Worm (Caenorhabditis elegans) whole organism, late embryonic: ENCODE data around the gene clec-128.

ENCODE experiments used
- C08G9.2 ChIP-seq: sonication (generic microtip); optimal IDR thresholded peaks from 2 replicates; lab custom pipeline; 2016; ENCODE audit warnings: mild to moderate bottlenecking, missing genetic modification characterization, moderate library complexity, missing compliant biosample characterization
- F13H6.1 ChIP-seq: sonication (generic microtip); optimal IDR thresholded peaks from 2 replicates; lab custom pipeline; 2016; ENCODE audit warnings: missing genetic modification characterization, missing compliant biosample characterization
- K09A11.1 ChIP-seq: sonication (generic microtip); optimal IDR thresholded peaks from 2 replicates; lab custom pipeline; 2017; ENCODE audit warnings: antibody characterized with exemption, mild to moderate bottlenecking, missing genetic modification characterization, missing compliant biosample characterization; ENCODE audit not compliant: insufficient read depth
- T23F11.4 ChIP-seq: fragments of 200-800 bp; sonication (Bioruptor generic); optimal IDR thresholded peaks from 2 replicates; lab custom pipeline; 2018; ENCODE audit warnings: mild to moderate bottlenecking, missing genetic modification characterization, missing compliant biosample characterization
- ahr-1 ChIP-seq: sonication (generic microtip); optimal IDR thresholded peaks from 2 replicates; lab custom pipeline; 2016; ENCODE audit warnings: missing genetic modification characterization, missing compliant biosample characterization
- ceh-14 ChIP-seq: sonication (generic microtip); optimal IDR thresholded peaks from 2 replicates; lab custom pipeline; 2016; ENCODE audit warnings: missing genotype, missing genetic modification characterization, missing compliant biosample characterization
- ceh-19 ChIP-seq: fragments of 200-800 bp; sonication (Bioruptor generic); optimal IDR thresholded peaks from 2 replicates; lab custom pipeline; 2018; ENCODE audit warnings: mild to moderate bottlenecking, missing genetic modification characterization, missing compliant biosample characterization
- ceh-2 ChIP-seq: sonication (generic microtip); optimal IDR thresholded peaks from 2 replicates; lab custom pipeline; 2016; ENCODE audit warnings: missing genotype, missing genetic modification characterization, missing compliant biosample characterization
- ceh-30 ChIP-seq: fragments of 150-350 bp; optimal IDR thresholded peaks from 2 replicates; lab custom pipeline; 2014; ENCODE audit warnings: missing biosample characterization, missing genetic modification characterization
- ceh-31 ChIP-seq: sonication (generic microtip); optimal IDR thresholded peaks from 2 replicates; lab custom pipeline; 2016; ENCODE audit warnings: missing genetic modification characterization, missing compliant biosample characterization
- ceh-45 ChIP-seq: fragments of 200-800 bp; sonication (Bioruptor generic); IDR thresholded peaks from 2 replicates; pipeline ENCODE4 v1.3.6; 2022; ENCODE audit warnings: missing genetic modification reagents, missing genetic modification characterization, missing compliant biosample characterization
- ceh-6 ChIP-seq: fragments of 200-800 bp; sonication (Bioruptor generic); optimal IDR thresholded peaks from 2 replicates; lab custom pipeline; 2018; ENCODE audit warnings: mild to moderate bottlenecking, missing genetic modification characterization, missing compliant biosample characterization
- che-1 ChIP-seq: sonication (generic microtip); optimal IDR thresholded peaks from 2 replicates; lab custom pipeline; 2016; ENCODE audit warnings: mild to moderate bottlenecking, missing genetic modification characterization, missing compliant biosample characterization
- dmd-4 ChIP-seq: sonication (generic microtip); optimal IDR thresholded peaks from 2 replicates; lab custom pipeline; 2016; ENCODE audit warnings: borderline replicate concordance, missing genetic modification characterization, missing compliant biosample characterization
- dve-1 ChIP-seq: sonication (generic microtip); optimal IDR thresholded peaks from 2 replicates; lab custom pipeline; 2017; ENCODE audit warnings: antibody characterized with exemption, mild to moderate bottlenecking, missing genetic modification characterization, missing compliant biosample characterization
- elt-2 ChIP-seq: sonication (generic microtip); optimal IDR thresholded peaks from 2 replicates; lab custom pipeline; 2016; ENCODE audit warnings: missing genetic modification reagents, missing genetic modification characterization, missing compliant biosample characterization
- eyg-1 ChIP-seq: sonication (generic microtip); optimal IDR thresholded peaks from 2 replicates; lab custom pipeline; 2016; ENCODE audit warnings: missing genotype, missing genetic modification characterization, missing compliant biosample characterization
- fax-1 ChIP-seq: sonication (generic microtip); optimal IDR thresholded peaks from 2 replicates; lab custom pipeline; 2016; ENCODE audit warnings: missing genotype, missing genetic modification characterization, missing compliant biosample characterization
- fkh-10 ChIP-seq: fragments of 150-350 bp; optimal IDR thresholded peaks from 2 replicates; lab custom pipeline; 2014; ENCODE audit warnings: missing biosample characterization, missing genetic modification reagents, missing genetic modification characterization
- gmeb-2 ChIP-seq: sonication (generic microtip); optimal IDR thresholded peaks from 2 replicates; lab custom pipeline; 2016; ENCODE audit warnings: missing genetic modification characterization, inconsistent platforms, missing compliant biosample characterization
- hlh-13 ChIP-seq: fragments of 200-800 bp; sonication (Bioruptor generic); optimal IDR thresholded peaks from 2 replicates; lab custom pipeline; 2018; ENCODE audit warnings: mild to moderate bottlenecking, missing genetic modification characterization, missing compliant biosample characterization
- hlh-30 ChIP-seq: sonication (generic microtip); optimal IDR thresholded peaks from 2 replicates; lab custom pipeline; 2017; ENCODE audit warnings: antibody characterized with exemption, missing genetic modification characterization, missing compliant biosample characterization; ENCODE audit not compliant: insufficient read depth
- hlh-8 ChIP-seq: sonication (generic microtip); optimal IDR thresholded peaks from 2 replicates; lab custom pipeline; 2016; ENCODE audit warnings: missing genotype, missing genetic modification characterization, missing compliant biosample characterization
- lim-6 ChIP-seq: sonication (generic microtip); optimal IDR thresholded peaks from 2 replicates; lab custom pipeline; 2016; ENCODE audit warnings: missing genetic modification characterization, missing compliant biosample characterization
- lin-11 ChIP-seq: fragments of 200-800 bp; sonication (Bioruptor generic); optimal IDR thresholded peaks from 2 replicates; lab custom pipeline; 2018; ENCODE audit warnings: mild to moderate bottlenecking, missing genetic modification characterization, missing compliant biosample characterization
- madf-2 ChIP-seq: sonication (generic microtip); optimal IDR thresholded peaks from 2 replicates; lab custom pipeline; 2017; ENCODE audit warnings: missing genetic modification characterization, missing compliant biosample characterization
- mec-3 ChIP-seq: sonication (generic microtip); optimal IDR thresholded peaks from 2 replicates; lab custom pipeline; 2016; ENCODE audit warnings: borderline replicate concordance, missing genetic modification characterization, missing compliant biosample characterization
- nfya-1 ChIP-seq: sonication (generic microtip); optimal IDR thresholded peaks from 2 replicates; lab custom pipeline; 2017; ENCODE audit warnings: missing genetic modification characterization, mild to moderate bottlenecking, missing compliant biosample characterization, antibody characterized with exemption, moderate library complexity
- nhr-232 ChIP-seq: sonication (generic microtip); optimal IDR thresholded peaks from 2 replicates; lab custom pipeline; 2016; ENCODE audit warnings: missing genetic modification characterization, missing compliant biosample characterization
- npax-4 ChIP-seq: sonication (generic microtip); optimal IDR thresholded peaks from 2 replicates; lab custom pipeline; 2016; ENCODE audit warnings: missing genetic modification characterization, missing compliant biosample characterization
- pag-3 ChIP-seq: sonication (generic microtip); optimal IDR thresholded peaks from 2 replicates; lab custom pipeline; 2016; ENCODE audit warnings: missing compliant biosample characterization, missing genetic modification characterization, borderline replicate concordance
- pha-2 ChIP-seq: sonication (generic microtip); optimal IDR thresholded peaks from 2 replicates; lab custom pipeline; 2017; ENCODE audit warnings: mild to moderate bottlenecking, missing genetic modification characterization, missing compliant biosample characterization
- pros-1 ChIP-seq: fragments of 150-350 bp; optimal IDR thresholded peaks from 2 replicates; lab custom pipeline; 2014; ENCODE audit warnings: missing biosample characterization, missing genetic modification reagents, missing genetic modification characterization
- sdc-2 ChIP-seq: sonication (generic microtip); optimal IDR thresholded peaks from 2 replicates; lab custom pipeline; 2016; ENCODE audit warnings: missing genotype, missing genetic modification characterization, missing compliant biosample characterization
- sox-2 ChIP-seq: fragments of 200-800 bp; sonication (Bioruptor generic); IDR thresholded peaks from 2 replicates; pipeline ENCODE4 v1.3.6; 2022; ENCODE audit warnings: missing genetic modification reagents, missing genetic modification characterization, missing compliant biosample characterization
- unc-3 ChIP-seq, 2 experiments: fragments of 200-800 bp in 1 of 2; sonication (Bioruptor generic) in 1 of 2; sonication (generic microtip) in 1 of 2; conservative IDR thresholded peaks in 1 of 2; optimal IDR thresholded peaks in 1 of 2; 2 replicates each; pipeline versions ENCODE4 v1.3.6 to Lab custom; 2016 to 2022; ENCODE audit warnings: missing compliant biosample characterization in 2 of 2, missing genetic modification characterization in 2 of 2, missing genetic modification reagents in 1 of 2
- unc-55 ChIP-seq: sonication (generic microtip); optimal IDR thresholded peaks from 2 replicates; lab custom pipeline; 2017; ENCODE audit warnings: missing biosample characterization, missing genetic modification reagents, missing genetic modification characterization
- unc-86 ChIP-seq: sonication (generic microtip); optimal IDR thresholded peaks from 2 replicates; lab custom pipeline; 2016; ENCODE audit warnings: missing genetic modification characterization, missing compliant biosample characterization
- zip-5 ChIP-seq: sonication (generic microtip); optimal IDR thresholded peaks from 2 replicates; lab custom pipeline; 2016; ENCODE audit warnings: missing genetic modification characterization, missing compliant biosample characterization
- ztf-16 ChIP-seq: sonication (generic microtip); optimal IDR thresholded peaks from 2 replicates; lab custom pipeline; 2017; ENCODE audit warnings: missing genetic modification characterization, missing compliant biosample characterization

Gene clec-128

DNA sequence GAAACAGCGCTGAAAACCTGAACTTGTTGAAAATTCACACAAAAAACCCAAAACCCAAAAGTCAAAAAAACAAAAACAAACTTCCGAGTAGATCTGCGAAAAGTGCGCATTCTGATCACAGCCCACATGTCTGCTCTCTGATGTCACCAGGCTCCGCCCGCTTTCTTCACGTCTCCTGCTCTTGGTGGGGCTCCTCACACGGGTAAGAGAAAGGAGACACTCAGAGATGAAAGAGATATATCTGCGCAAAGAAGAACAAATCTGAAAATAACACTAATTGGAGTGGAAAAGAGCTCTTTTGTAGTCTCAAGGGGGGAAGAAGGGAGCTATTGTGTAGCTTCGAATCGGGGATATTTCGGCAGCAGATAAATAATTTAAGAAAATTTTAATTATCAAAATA lies 42.6 kb downstream of the clec-128 start, which contains the start of gene ncs-6:
Gene ncs-6, minus strand, starts transcription at position 261 of the 400 bp plus-strand sequence.
- no peak for TF ChIP-seq ceh-45 (GFP tag; lab: Robert Waterston, UW)
- no peak for TF ChIP-seq C08G9.2
- TF ChIP-seq F13H6.1 (tag; lab: Kevin White, UChicago) = no peak
- TF ChIP-seq gmeb-2 (tag; lab: Kevin White, UChicago) = no peak
- TF ChIP-seq lin-11 (tag; lab: Kevin White, UChicago) = no peak
- no peak for TF ChIP-seq ceh-6 (GFP tag; lab: Kevin White, UChicago)
- no peak for TF ChIP-seq pros-1 (tag; lab: Kevin White, UChicago)
- no peak for TF ChIP-seq sdc-2 (tag; lab: Kevin White, UChicago)
- no peak for TF ChIP-seq ahr-1 (tag; lab: Kevin White, UChicago)
- TF ChIP-seq ceh-30 (tag; lab: Kevin White, UChicago) = no peak
- TF ChIP-seq T23F11.4 = no peak
- no peak for TF ChIP-seq nhr-232 (tag; lab: Kevin White, UChicago)
- TF ChIP-seq ceh-19 (GFP tag; lab: Kevin White, UChicago) = no peak
- no peak for TF ChIP-seq dmd-4 (tag; lab: Kevin White, UChicago)
- no peak for TF ChIP-seq npax-4 (tag; lab: Kevin White, UChicago)
- no peak for TF ChIP-seq unc-55 (GFP tag; lab: Kevin White, UChicago)
- TF ChIP-seq unc-86 (tag; lab: Kevin White, UChicago) = no peak
- TF ChIP-seq dve-1 (tag; lab: Kevin White, UChicago) = no peak
- no peak for TF ChIP-seq hlh-13 (GFP tag; lab: Kevin White, UChicago)
- TF ChIP-seq nfya-1 (tag; lab: Kevin White, UChicago) = no peak

DNA sequence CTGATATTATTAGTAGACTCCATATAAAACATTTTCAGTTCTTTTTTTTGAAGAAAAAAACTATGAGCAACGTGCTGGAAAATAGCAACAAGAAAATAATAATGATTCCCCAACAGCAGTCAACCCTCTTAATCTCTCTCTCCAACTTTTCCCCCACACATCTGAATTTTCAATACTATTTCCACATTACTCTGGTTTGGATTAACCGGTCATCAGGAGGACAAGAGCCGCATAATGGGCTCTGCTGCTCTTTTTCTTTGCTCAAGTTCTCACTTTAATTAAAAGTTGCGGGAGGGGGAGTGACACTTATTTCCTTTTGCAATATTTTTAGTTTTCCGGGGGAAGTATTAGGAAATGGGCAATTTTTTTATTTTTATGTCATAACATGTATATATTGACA lies 43.4 kb downstream of the clec-128 start:
- peak; percentile 17 for TF ChIP-seq lim-6 (tag; lab: Kevin White, UChicago)
- no peak for TF ChIP-seq fkh-10 (GFP tag; lab: Kevin White, UChicago)
- TF ChIP-seq ceh-14 = peak; percentile 67
- TF ChIP-seq unc-86 (tag; lab: Kevin White, UChicago) = no peak
- no peak for TF ChIP-seq che-1 (tag; lab: Kevin White, UChicago)

DNA sequence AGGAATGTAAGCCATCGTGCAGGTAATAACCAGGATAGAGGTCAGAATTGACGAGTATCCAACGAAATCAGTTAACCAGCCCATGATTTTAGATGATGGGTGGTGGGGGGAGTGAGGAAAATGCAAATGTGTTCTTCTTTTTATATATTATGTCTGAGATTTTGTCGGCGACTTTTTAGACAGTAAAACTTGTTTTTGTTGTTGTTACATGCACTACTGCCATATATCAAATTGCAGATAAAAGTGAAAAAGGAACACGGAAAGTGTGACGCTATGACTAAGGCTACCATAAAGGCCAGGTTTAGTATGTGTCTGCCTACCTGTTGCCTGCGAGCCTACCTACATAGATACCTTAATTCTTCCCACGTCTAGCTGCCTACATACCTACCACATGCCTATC lies 46.7 kb downstream of the clec-128 start, which contains the start of gene col-72:
Gene col-72, minus strand, starts transcription at position 101 of the 400 bp plus-strand sequence.
- no peak for TF ChIP-seq eyg-1 (tag; lab: Kevin White, UChicago)
- TF ChIP-seq sox-2 (GFP tag; lab: Robert Waterston, UW) = no peak
- TF ChIP-seq fax-1 (tag; lab: Kevin White, UChicago) = no peak
- no peak for TF ChIP-seq mec-3
- TF ChIP-seq K09A11.1 = no peak
- TF ChIP-seq unc-3 (GFP tag; conservative IDR thresholded peaks at IDR 0.05; lab: Robert Waterston, UW) = no peak
- TF ChIP-seq unc-3 (tag; optimal IDR thresholded peaks at IDR 0.05; lab: Kevin White, UChicago) = no peak
- TF ChIP-seq dmd-4 (tag; lab: Kevin White, UChicago) = no peak
- TF ChIP-seq madf-2 (tag; lab: Kevin White, UChicago) = no peak
- TF ChIP-seq pha-2 (tag; lab: Kevin White, UChicago) = no peak
- TF ChIP-seq ceh-2 (tag; lab: Kevin White, UChicago) = no peak
- no peak for TF ChIP-seq ztf-16 (tag; lab: Kevin White, UChicago)
- TF ChIP-seq zip-5 (tag; lab: Kevin White, UChicago) = no peak
- TF ChIP-seq pag-3 (tag; lab: Kevin White, UChicago) = no peak
- no peak for TF ChIP-seq ceh-31 (tag; lab: Kevin White, UChicago)
- TF ChIP-seq elt-2 (tag; lab: Kevin White, UChicago) = no peak
- no peak for TF ChIP-seq dve-1 (tag; lab: Kevin White, UChicago)
- TF ChIP-seq T23F11.4 = no peak
- no peak for TF ChIP-seq hlh-8 (tag; lab: Kevin White, UChicago)
- no peak for TF ChIP-seq ceh-19 (GFP tag; lab: Kevin White, UChicago)
- TF ChIP-seq hlh-30 (tag; lab: Kevin White, UChicago) = no peak
